Fruit fly (Drosophila melanogaster) whole organism, embryonic: ENCODE data around the gene CG33483.
A peak's percentile ranks its signal among the peaks of the same experiment; 100 is the strongest.

Experiments
- Abd-B ChIP-seq: fragments of 200-800 bp; sonication (Bioruptor generic); optimal IDR thresholded peaks from 2 replicates; lab custom pipeline; 2018; ENCODE audit warnings: missing biosample characterization, mild to moderate bottlenecking, missing genetic modification characterization, moderate library complexity
- CG10147 ChIP-seq: fragments of 200-800 bp; sonication (Bioruptor generic); optimal IDR thresholded peaks from 2 replicates; lab custom pipeline; 2019; ENCODE audit warnings: missing biosample characterization, mild to moderate bottlenecking, missing genetic modification characterization, moderate library complexity
- CG10274 ChIP-seq: fragments of 200-800 bp; sonication (Bioruptor generic); optimal IDR thresholded peaks from 3 replicates; lab custom pipeline; 2017; ENCODE audit warnings: missing biosample characterization, mild to moderate bottlenecking, missing genetic modification characterization
- CG12299 ChIP-seq: fragments of 200-800 bp; sonication (Bioruptor generic); optimal IDR thresholded peaks from 2 replicates; lab custom pipeline; 2018; ENCODE audit warnings: missing biosample characterization, mild to moderate bottlenecking, missing genetic modification characterization
- CG12942 ChIP-seq: fragments of 200-800 bp; sonication (Bioruptor generic); optimal IDR thresholded peaks from 3 replicates; lab custom pipeline; 2016; ENCODE audit warnings: missing biosample characterization, missing genetic modification characterization
- CG13894 ChIP-seq: fragments of 200-800 bp; sonication (Bioruptor generic); optimal IDR thresholded peaks from 3 replicates; lab custom pipeline; 2018; ENCODE audit warnings: missing biosample characterization, mild to moderate bottlenecking, missing genetic modification characterization, moderate library complexity
- CG15696 ChIP-seq: fragments of 200-800 bp; sonication (Bioruptor generic); optimal IDR thresholded peaks from 2 replicates; lab custom pipeline; 2019; ENCODE audit warnings: missing biosample characterization, mild to moderate bottlenecking, missing genetic modification characterization, moderate library complexity
- CG17361 ChIP-seq: fragments of 200-800 bp; sonication (Bioruptor generic); IDR thresholded peaks from 3 replicates; pipeline ENCODE4 v1.3.6; 2022; ENCODE audit warnings: missing biosample characterization, missing genetic modification characterization
- CG17912 ChIP-seq: fragments of 200-800 bp; sonication (Bioruptor generic); optimal IDR thresholded peaks from 2 replicates; lab custom pipeline; 2018; ENCODE audit warnings: missing biosample characterization, mild to moderate bottlenecking, missing genetic modification characterization
- CG1792 ChIP-seq: fragments of 200-800 bp; sonication (Bioruptor generic); optimal IDR thresholded peaks from 2 replicates; lab custom pipeline; 2016; ENCODE audit warnings: missing biosample characterization, missing genetic modification characterization
- CG32532 ChIP-seq: fragments of 200-800 bp; sonication (Bioruptor generic); IDR thresholded peaks from 2 replicates; pipeline ENCODE4 v1.3.6; 2022; ENCODE audit warnings: missing biosample characterization, missing genetic modification characterization
- CG3407 ChIP-seq: fragments of 200-800 bp; sonication (Bioruptor generic); optimal IDR thresholded peaks from 2 replicates; lab custom pipeline; 2018; ENCODE audit warnings: missing biosample characterization, mild to moderate bottlenecking, missing genetic modification characterization
- CG4328 ChIP-seq: fragments of 200-800 bp; sonication (Bioruptor generic); optimal IDR thresholded peaks from 3 replicates; lab custom pipeline; 2017; ENCODE audit warnings: missing biosample characterization, missing genetic modification reagents, missing genetic modification characterization
- CG4617 ChIP-seq: fragments of 200-800 bp; sonication (Bioruptor generic); optimal IDR thresholded peaks from 3 replicates; lab custom pipeline; 2016; ENCODE audit warnings: missing biosample characterization, missing genetic modification characterization, borderline replicate concordance
- CG4707 ChIP-seq: fragments of 200-800 bp; sonication (Bioruptor generic); optimal IDR thresholded peaks from 2 replicates; lab custom pipeline; 2018; ENCODE audit warnings: missing biosample characterization, mild to moderate bottlenecking, missing genetic modification characterization, moderate library complexity
- CG5180 ChIP-seq: fragments of 200-800 bp; sonication (Bioruptor generic); optimal IDR thresholded peaks from 3 replicates; lab custom pipeline; 2017; ENCODE audit warnings: missing biosample characterization, missing genetic modification characterization, mild to moderate bottlenecking, moderate library complexity, missing genetic modification reagents
- CG6175 ChIP-seq: fragments of 200-800 bp; sonication (Bioruptor generic); IDR thresholded peaks from 3 replicates; pipeline ENCODE4 v1.3.6; 2022; ENCODE audit warnings: missing biosample characterization, missing genetic modification characterization
- CG6654 ChIP-seq: fragments of 200-800 bp; sonication (Bioruptor generic); optimal IDR thresholded peaks from 2 replicates; lab custom pipeline; 2017; ENCODE audit warnings: missing biosample characterization, mild to moderate bottlenecking, missing genetic modification characterization
- CG9727 ChIP-seq: fragments of 200-800 bp; sonication (Bioruptor generic); optimal IDR thresholded peaks from 3 replicates; lab custom pipeline; 2017; ENCODE audit warnings: missing biosample characterization, mild to moderate bottlenecking, missing genetic modification characterization
- D19A ChIP-seq: fragments of 200-800 bp; optimal IDR thresholded peaks from 3 replicates; lab custom pipeline; 2019; ENCODE audit warnings: missing biosample characterization, mild to moderate bottlenecking, missing genetic modification characterization, moderate library complexity
- Dip3 ChIP-seq: fragments of 200-800 bp; sonication (Bioruptor generic); optimal IDR thresholded peaks from 3 replicates; lab custom pipeline; 2016; ENCODE audit warnings: missing biosample characterization, missing genetic modification characterization
- Drgx ChIP-seq: fragments of 200-800 bp; sonication (Bioruptor generic); IDR thresholded peaks from 2 replicates; pipeline ENCODE4 v1.3.6; 2022; ENCODE audit warnings: missing biosample characterization, missing genetic modification characterization
- Eip74EF ChIP-seq, 2 experiments: fragments of 200-800 bp in 1 of 2; fragments of >200 bp in 1 of 2; sonication (Bioruptor generic) in 1 of 2; optimal IDR thresholded peaks; 2 replicates each; lab custom pipeline; 2017 to 2019; ENCODE audit warnings: missing biosample characterization in 2 of 2, missing genetic modification characterization in 2 of 2, mild to moderate bottlenecking in 1 of 2, moderate library complexity in 1 of 2
- H15 ChIP-seq: fragments of 200-800 bp; sonication (Bioruptor generic); IDR thresholded peaks from 3 replicates; pipeline ENCODE4 v1.3.6; 2022; ENCODE audit warnings: missing biosample characterization, missing genetic modification characterization
- Hr3 ChIP-seq: fragments of 200-800 bp; sonication (Bioruptor generic); optimal IDR thresholded peaks from 3 replicates; lab custom pipeline; 2016; ENCODE audit warnings: missing biosample characterization, missing genetic modification characterization
- Lhr ChIP-seq: fragments of 200-800 bp; sonication (Bioruptor generic); optimal IDR thresholded peaks from 3 replicates; lab custom pipeline; 2017; ENCODE audit warnings: mild to moderate bottlenecking, missing biosample characterization, missing genetic modification reagents, missing genetic modification characterization
- Max ChIP-seq: fragments of 200-800 bp; sonication (Bioruptor generic); optimal IDR thresholded peaks from 2 replicates; lab custom pipeline; 2016; ENCODE audit warnings: missing biosample characterization, mild to moderate bottlenecking, missing genetic modification characterization
- Mes4 ChIP-seq: fragments of 200-800 bp; sonication (Bioruptor generic); optimal IDR thresholded peaks from 2 replicates; lab custom pipeline; 2016; ENCODE audit warnings: missing biosample characterization, missing genetic modification characterization
- NfI ChIP-seq: fragments of 200-800 bp; sonication (Bioruptor generic); optimal IDR thresholded peaks from 3 replicates; lab custom pipeline; 2018; ENCODE audit warnings: missing biosample characterization, mild to moderate bottlenecking, missing genetic modification characterization, moderate library complexity
- Side ChIP-seq: fragments of 200-800 bp; sonication (Bioruptor generic); optimal IDR thresholded peaks from 2 replicates; lab custom pipeline; 2016; ENCODE audit warnings: missing biosample characterization, missing genetic modification characterization
- Taf1 ChIP-seq: fragments of 200-800 bp; sonication (Bioruptor generic); IDR thresholded peaks from 2 replicates; pipeline ENCODE4 v1.3.6; 2022; ENCODE audit warnings: missing biosample characterization, missing genetic modification characterization
- ab ChIP-seq: fragments of 200-800 bp; sonication (Bioruptor generic); optimal IDR thresholded peaks from 2 replicates; lab custom pipeline; 2016; ENCODE audit warnings: missing biosample characterization, missing genetic modification characterization
- bab2 ChIP-seq: fragments of 200-800 bp; sonication (Bioruptor generic); optimal IDR thresholded peaks from 2 replicates; lab custom pipeline; 2016; ENCODE audit warnings: missing biosample characterization, missing genetic modification characterization
- bsh ChIP-seq, 2 experiments: fragments of 200-800 bp; sonication (Bioruptor generic); optimal IDR thresholded peaks; 2 replicates each; lab custom pipeline; 2017 to 2018; ENCODE audit warnings: mild to moderate bottlenecking in 2 of 2, missing biosample characterization in 2 of 2, missing genetic modification characterization in 2 of 2, moderate library complexity in 1 of 2
- cas ChIP-seq: fragments of 200-800 bp; sonication (Bioruptor generic); IDR thresholded peaks from 2 replicates; pipeline ENCODE4 v1.3.6; 2022; ENCODE audit warnings: missing biosample characterization, missing genetic modification characterization
- cato ChIP-seq: fragments of 200-800 bp; sonication (Bioruptor generic); optimal IDR thresholded peaks from 2 replicates; lab custom pipeline; 2016; ENCODE audit warnings: missing biosample characterization, missing genetic modification characterization, borderline replicate concordance
- exex ChIP-seq: fragments of 200-800 bp; sonication (Bioruptor generic); optimal IDR thresholded peaks from 4 replicates; lab custom pipeline; 2018; ENCODE audit warnings: missing biosample characterization, mild to moderate bottlenecking, missing genetic modification characterization, moderate library complexity
- ham ChIP-seq: fragments of 200-800 bp; sonication (Bioruptor generic); IDR thresholded peaks from 2 replicates; pipeline ENCODE4 v1.3.6; 2022; ENCODE audit warnings: missing biosample characterization, missing genetic modification characterization
- jing ChIP-seq: fragments of 200-800 bp; sonication (Bioruptor generic); optimal IDR thresholded peaks from 2 replicates; lab custom pipeline; 2018; ENCODE audit warnings: missing biosample characterization, mild to moderate bottlenecking, missing genetic modification characterization
- jumu ChIP-seq: fragments of 200-800 bp; sonication (Bioruptor generic); optimal IDR thresholded peaks from 3 replicates; lab custom pipeline; 2016; ENCODE audit warnings: missing biosample characterization, missing genetic modification characterization
- kah ChIP-seq: fragments of 200-800 bp; sonication (Bioruptor generic); optimal IDR thresholded peaks from 2 replicates; lab custom pipeline; 2018; ENCODE audit warnings: missing biosample characterization, mild to moderate bottlenecking, missing genetic modification characterization
- lab ChIP-seq: fragments of 200-800 bp; sonication (Bioruptor generic); optimal IDR thresholded peaks from 3 replicates; lab custom pipeline; 2017; ENCODE audit warnings: missing biosample characterization, missing genetic modification characterization, mild to moderate bottlenecking, moderate library complexity, missing genetic modification reagents
- luna ChIP-seq: fragments of 200-800 bp; sonication (Bioruptor generic); optimal IDR thresholded peaks from 2 replicates; lab custom pipeline; 2016; ENCODE audit warnings: missing biosample characterization, missing genetic modification characterization
- odd ChIP-seq: fragments of 200-800 bp; sonication (Bioruptor generic); optimal IDR thresholded peaks from 2 replicates; lab custom pipeline; 2017; ENCODE audit warnings: missing biosample characterization, mild to moderate bottlenecking, missing genetic modification characterization
- pita ChIP-seq: fragments of 200-800 bp; sonication (Bioruptor generic); optimal IDR thresholded peaks from 2 replicates; lab custom pipeline; 2017; ENCODE audit warnings: missing biosample characterization, mild to moderate bottlenecking, missing genetic modification characterization
- row ChIP-seq: fragments of 200-800 bp; sonication (Bioruptor generic); IDR thresholded peaks from 3 replicates; pipeline ENCODE4 v1.3.6; 2022; ENCODE audit warnings: missing biosample characterization, missing genetic modification characterization
- sens ChIP-seq: fragments of 200-800 bp; sonication (Bioruptor generic); peaks from one replicate; lab custom pipeline; 2016; ENCODE audit warnings: missing biosample characterization, missing genetic modification characterization
- seq ChIP-seq: fragments of 200-800 bp; sonication (Bioruptor generic); IDR thresholded peaks from 2 replicates; pipeline ENCODE4 v1.3.6; 2022; ENCODE audit warnings: missing biosample characterization, missing genetic modification characterization
- slbo ChIP-seq: fragments of 200-800 bp; sonication (Bioruptor generic); IDR thresholded peaks from 2 replicates; pipeline ENCODE4 v1.3.6; 2022; ENCODE audit warnings: missing biosample characterization, missing genetic modification characterization
- slp2 ChIP-seq: fragments of 200-800 bp; sonication (Bioruptor generic); optimal IDR thresholded peaks from 2 replicates; lab custom pipeline; 2016; ENCODE audit warnings: missing biosample characterization, missing genetic modification characterization
- ttk ChIP-seq: fragments of 200-800 bp; sonication (Bioruptor generic); IDR thresholded peaks from 2 replicates; pipeline ENCODE4 v2.1.2; 2022; ENCODE audit warnings: missing biosample characterization, missing genetic modification characterization
- unc-4 ChIP-seq: fragments of 200-800 bp; sonication (Bioruptor generic); IDR thresholded peaks from 2 replicates; pipeline ENCODE4 v1.3.6; 2022; ENCODE audit warnings: missing biosample characterization, missing genetic modification characterization; ENCODE audit not compliant: partially characterized antibody

CG33483 gene

dm6 chr3R:30918872-30919271, 16.9 kb upstream of the CG33483 start (continued):
- no peak for TF ChIP-seq Max (GFP tag; lab: Kevin White, UChicago)
- no peak for TF ChIP-seq H15
- no peak for TF ChIP-seq Drgx (GFP tag; lab: Robert Waterston, UW)
- no peak for TF ChIP-seq pita
- peak; percentile 13 for TF ChIP-seq CG3407 (GFP tag; lab: Kevin White, UChicago)
- TF ChIP-seq bsh (GFP tag; optimal IDR thresholded peaks at IDR 0.05; lab: Kevin White, UChicago), result peak in 1 of 2 experiments; percentile 24
- no peak for TF ChIP-seq CG17912
- TF ChIP-seq Mes4 (GFP tag; lab: Kevin White, UChicago), result no peak
- TF ChIP-seq luna (GFP tag; lab: Kevin White, UChicago), result no peak
- no peak for TF ChIP-seq CG10274 (GFP tag; lab: Kevin White, UChicago)
- peak; percentile 23 for TF ChIP-seq CG4707
- no peak for TF ChIP-seq exex (tag; lab: Kevin White, UChicago)
- no peak for TF ChIP-seq Eip74EF (GFP tag; optimal IDR thresholded peaks at IDR 0.05; lab: Kevin White, UChicago)
- TF ChIP-seq Dip3 (GFP tag; lab: Kevin White, UChicago), result no peak
- TF ChIP-seq odd (GFP tag; lab: Kevin White, UChicago), result peak; percentile 29
- no peak for TF ChIP-seq unc-4 (GFP tag; lab: Robert Waterston, UW)
- peak; percentile 21 for TF ChIP-seq CG9727 (GFP tag; lab: Kevin White, UChicago)
- TF ChIP-seq jumu (GFP tag; lab: Kevin White, UChicago), result no peak
- peak; percentile 11 for TF ChIP-seq bab2 (GFP tag; lab: Kevin White, UChicago)
- TF ChIP-seq CG12299 (tag; lab: Kevin White, UChicago), result no peak
- TF ChIP-seq CG5180 (GFP tag; lab: Kevin White, UChicago), result peak; percentile 0
- no peak for TF ChIP-seq jing
- no peak for TF ChIP-seq cato (GFP tag; lab: Kevin White, UChicago)
- no peak for TF ChIP-seq Taf1 (GFP tag; lab: Robert Waterston, UW)
- TF ChIP-seq CG10147 (GFP tag; lab: Kevin White, UChicago), result no peak
- TF ChIP-seq CG13894 (tag; lab: Kevin White, UChicago), result no peak
- TF ChIP-seq Lhr, result no peak
- TF ChIP-seq CG17361 (GFP tag; lab: Robert Waterston, UW), result 0 out of 3 replicates have a peak, but pooled peaks have one; percentile 9
- no peak for TF ChIP-seq D19A (tag; lab: Kevin White, UChicago)
- no peak for TF ChIP-seq CG6175
- no peak for TF ChIP-seq Hr3
- no peak for TF ChIP-seq seq (GFP tag; lab: Robert Waterston, UW)
- no peak for TF ChIP-seq lab (GFP tag; lab: Kevin White, UChicago)
- TF ChIP-seq slbo (GFP tag; lab: Robert Waterston, UW), result no peak
- TF ChIP-seq Side (GFP tag; lab: Kevin White, UChicago), result no peak
- TF ChIP-seq ham (GFP tag; lab: Robert Waterston, UW), result no peak
- TF ChIP-seq CG4328, result no peak
- TF ChIP-seq Abd-B, result no peak
- TF ChIP-seq NfI, result no peak
- TF ChIP-seq CG1792 (GFP tag; lab: Kevin White, UChicago), result no peak
- TF ChIP-seq CG4617 (GFP tag; lab: Kevin White, UChicago), result no peak
- peak; percentile 88 for TF ChIP-seq CG15696 (tag; lab: Kevin White, UChicago)
- no peak for TF ChIP-seq CG32532
- no peak for TF ChIP-seq ttk (GFP tag; lab: Robert Waterston, UW)
- TF ChIP-seq kah (GFP tag; lab: Kevin White, UChicago), result no peak
- TF ChIP-seq CG12942, result no peak
- TF ChIP-seq ab (GFP tag; lab: Kevin White, UChicago), result no peak
- peak; percentile 55 for TF ChIP-seq sens (GFP tag; lab: Kevin White, UChicago)
- no peak for TF ChIP-seq row (GFP tag; lab: Robert Waterston, UW)
- no peak for TF ChIP-seq CG6654 (GFP tag; lab: Kevin White, UChicago)
- TF ChIP-seq cas (GFP tag; lab: Robert Waterston, UW), result no peak
- TF ChIP-seq slp2 (GFP tag; lab: Kevin White, UChicago), result no peak
